Worm (Caenorhabditis elegans) whole organism, L3 larva: ENCODE measurements around the gene Y17G7B.3.

Source experiments
- R02D3.7 ChIP-seq: fragments of 150-350 bp; optimal IDR thresholded peaks from 2 replicates; lab custom pipeline; 2014; ENCODE audit warnings: missing biosample characterization, missing genetic modification characterization
- aly-2 ChIP-seq: fragments of 150-350 bp; optimal IDR thresholded peaks from 2 replicates; lab custom pipeline; 2014; ENCODE audit warnings: missing biosample characterization, missing genetic modification characterization
- ama-1 ChIP-seq: fragments of 150-350 bp; optimal IDR thresholded peaks from 2 replicates; lab custom pipeline; 2018
- ceh-16 ChIP-seq: sonication (generic microtip); optimal IDR thresholded peaks from 2 replicates; lab custom pipeline; 2017; ENCODE audit warnings: missing biosample characterization, missing genetic modification characterization
- ceh-82 ChIP-seq: fragments of 150-350 bp; optimal IDR thresholded peaks from 2 replicates; lab custom pipeline; 2014; ENCODE audit warnings: missing biosample characterization, missing genetic modification characterization
- ceh-9 ChIP-seq: sonication (generic microtip); optimal IDR thresholded peaks from 2 replicates; lab custom pipeline; 2018; ENCODE audit warnings: missing biosample characterization, missing genetic modification characterization
- daf-12 ChIP-seq: fragments of 150-350 bp; optimal IDR thresholded peaks from 2 replicates; lab custom pipeline; 2014; ENCODE audit warnings: missing biosample characterization, missing genetic modification reagents, missing genetic modification characterization
- egl-27 ChIP-seq: sonication (generic microtip); optimal IDR thresholded peaks from 4 replicates; lab custom pipeline; 2017; ENCODE audit warnings: missing biosample characterization, missing genetic modification reagents, missing genetic modification characterization
- egl-5 ChIP-seq: fragments of 150-350 bp; optimal IDR thresholded peaks from 2 replicates; lab custom pipeline; 2017; ENCODE audit warnings: missing biosample characterization, missing genetic modification reagents, missing genetic modification characterization, inconsistent platforms
- elt-1 ChIP-seq: fragments of 150-350 bp; optimal IDR thresholded peaks from 2 replicates; lab custom pipeline; 2014; ENCODE audit warnings: missing biosample characterization, missing genetic modification characterization
- elt-2 ChIP-seq: sonication (generic microtip); optimal IDR thresholded peaks from 2 replicates; lab custom pipeline; 2016; ENCODE audit warnings: missing genetic modification reagents, mild to moderate bottlenecking, missing genetic modification characterization, missing compliant biosample characterization
- elt-3 ChIP-seq, 3 experiments: fragments of 150-350 bp in 1 of 3; sonication (generic microtip) in 2 of 3; optimal IDR thresholded peaks; 2 replicates in 2 of 3; 4 replicates in 1 of 3; lab custom pipeline; 2014 to 2017; ENCODE audit warnings: missing biosample characterization in 3 of 3, missing genetic modification characterization in 3 of 3
- fkh-10 ChIP-seq: sonication (generic microtip); optimal IDR thresholded peaks from 2 replicates; lab custom pipeline; 2017; ENCODE audit warnings: missing biosample characterization, missing genetic modification reagents, missing genetic modification characterization
- fkh-2 ChIP-seq: fragments of 150-350 bp; optimal IDR thresholded peaks from 2 replicates; lab custom pipeline; 2014; ENCODE audit warnings: missing biosample characterization, missing genetic modification reagents, missing genetic modification characterization
- fos-1 ChIP-seq: fragments of 150-350 bp; optimal IDR thresholded peaks from 2 replicates; lab custom pipeline; 2014; ENCODE audit warnings: missing biosample characterization, missing genetic modification characterization
- hmg-11 ChIP-seq: sonication (generic microtip); optimal IDR thresholded peaks from 2 replicates; lab custom pipeline; 2016; ENCODE audit warnings: missing genetic modification characterization, missing compliant biosample characterization
- jun-1 ChIP-seq: fragments of 150-350 bp; optimal IDR thresholded peaks from 2 replicates; lab custom pipeline; 2014; ENCODE audit warnings: missing biosample characterization, missing genetic modification reagents, missing genetic modification characterization
- lin-15B ChIP-seq: fragments of 150-350 bp; optimal IDR thresholded peaks from 2 replicates; lab custom pipeline; 2014; ENCODE audit warnings: missing biosample characterization, missing genetic modification characterization
- lsy-12 ChIP-seq: sonication (generic microtip); optimal IDR thresholded peaks from 2 replicates; lab custom pipeline; 2016; ENCODE audit warnings: mild to moderate bottlenecking, missing genetic modification characterization, missing compliant biosample characterization
- mdl-1 ChIP-seq: fragments of 150-350 bp; optimal IDR thresholded peaks from 2 replicates; lab custom pipeline; 2014; ENCODE audit warnings: missing biosample characterization, missing genetic modification characterization
- mml-1 ChIP-seq: fragments of 150-350 bp; sonication (generic microtip); optimal IDR thresholded peaks from 3 replicates; lab custom pipeline; 2014; ENCODE audit warnings: missing biosample characterization, missing genetic modification characterization
- nfya-1 ChIP-seq: sonication (generic microtip); optimal IDR thresholded peaks from 2 replicates; lab custom pipeline; 2017; ENCODE audit warnings: missing genetic modification characterization, mild to moderate bottlenecking, missing compliant biosample characterization, antibody characterized with exemption, moderate library complexity; ENCODE audit not compliant: insufficient read depth
- nhr-11 ChIP-seq: fragments of 150-350 bp; optimal IDR thresholded peaks from 2 replicates; lab custom pipeline; 2014; ENCODE audit warnings: missing biosample characterization, missing genetic modification characterization
- nhr-12 ChIP-seq: fragments of 150-350 bp; optimal IDR thresholded peaks from 2 replicates; lab custom pipeline; 2014; ENCODE audit warnings: missing biosample characterization, missing genetic modification characterization
- nhr-23 ChIP-seq: fragments of 150-350 bp; optimal IDR thresholded peaks from 2 replicates; lab custom pipeline; 2014; ENCODE audit warnings: missing biosample characterization, missing genetic modification reagents, missing genetic modification characterization
- nhr-237 ChIP-seq: fragments of 150-350 bp; optimal IDR thresholded peaks from 2 replicates; lab custom pipeline; 2014; ENCODE audit warnings: missing biosample characterization, missing genetic modification characterization
- nhr-25 ChIP-seq: sonication (generic microtip); optimal IDR thresholded peaks from 2 replicates; lab custom pipeline; 2017; ENCODE audit warnings: missing biosample characterization, missing genetic modification characterization
- nhr-28 ChIP-seq: fragments of 150-350 bp; optimal IDR thresholded peaks from 2 replicates; lab custom pipeline; 2014; ENCODE audit warnings: missing biosample characterization, missing genetic modification characterization
- nhr-43 ChIP-seq: sonication (generic microtip); optimal IDR thresholded peaks from 2 replicates; lab custom pipeline; 2016; ENCODE audit warnings: mild to moderate bottlenecking, missing genetic modification characterization, missing compliant biosample characterization; ENCODE audit not compliant: poor library complexity, severe bottlenecking
- nhr-67 ChIP-seq: fragments of 150-350 bp; optimal IDR thresholded peaks from 2 replicates; lab custom pipeline; 2014; ENCODE audit warnings: missing biosample characterization, missing genetic modification characterization
- nhr-76 ChIP-seq: fragments of 150-350 bp; sonication (generic microtip); optimal IDR thresholded peaks from 5 replicates; lab custom pipeline; 2014; ENCODE audit warnings: missing biosample characterization, missing genetic modification characterization
- nhr-77 ChIP-seq: fragments of 150-350 bp; optimal IDR thresholded peaks from 2 replicates; lab custom pipeline; 2014; ENCODE audit warnings: missing biosample characterization, missing genetic modification characterization
- pha-4 ChIP-seq: fragments of 150-350 bp; optimal IDR thresholded peaks from 2 replicates; lab custom pipeline; 2014; ENCODE audit warnings: missing biosample characterization, missing genetic modification reagents, missing genetic modification characterization
- pqm-1 ChIP-seq: fragments of 150-350 bp; optimal IDR thresholded peaks from 2 replicates; lab custom pipeline; 2017; ENCODE audit warnings: missing biosample characterization, missing genetic modification characterization, inconsistent platforms
- sea-2 ChIP-seq: fragments of 150-350 bp; sonication (generic microtip); optimal IDR thresholded peaks from 4 replicates; lab custom pipeline; 2014; ENCODE audit warnings: missing biosample characterization, missing genetic modification reagents, missing genetic modification characterization
- skn-1 ChIP-seq: fragments of 150-350 bp; optimal IDR thresholded peaks from 2 replicates; lab custom pipeline; 2014; ENCODE audit warnings: missing biosample characterization, missing genetic modification characterization
- snpc-4 ChIP-seq: fragments of 150-350 bp; optimal IDR thresholded peaks from 2 replicates; lab custom pipeline; 2014; ENCODE audit warnings: missing biosample characterization, missing genetic modification characterization
- tbx-2 ChIP-seq: sonication (generic microtip); optimal IDR thresholded peaks from 2 replicates; lab custom pipeline; 2016; ENCODE audit warnings: mild to moderate bottlenecking, missing genetic modification characterization, missing compliant biosample characterization
- unc-39 ChIP-seq: sonication (generic microtip); optimal IDR thresholded peaks from 4 replicates; lab custom pipeline; 2017; ENCODE audit warnings: missing biosample characterization, missing genetic modification characterization
- unc-62 ChIP-seq: fragments of 150-350 bp; sonication (generic microtip); optimal IDR thresholded peaks from 4 replicates; lab custom pipeline; 2014; ENCODE audit warnings: missing biosample characterization, missing genetic modification reagents, missing genetic modification characterization
- zag-1 ChIP-seq: fragments of 150-350 bp; optimal IDR thresholded peaks from 2 replicates; lab custom pipeline; 2014; ENCODE audit warnings: missing biosample characterization, missing genetic modification characterization
- ztf-11 ChIP-seq: fragments of 150-350 bp; optimal IDR thresholded peaks from 2 replicates; lab custom pipeline; 2014; ENCODE audit warnings: missing biosample characterization, missing genetic modification characterization
- ztf-4 ChIP-seq: fragments of 150-350 bp; optimal IDR thresholded peaks from 2 replicates; lab custom pipeline; 2014; ENCODE audit warnings: missing biosample characterization, missing genetic modification characterization

The Y17G7B.3 gene

ce11 chrII:11992701-11993100, 3.9 kb downstream of the Y17G7B.3 start, which contains the start of gene dhps-1:
Gene dhps-1 (plus strand): TSS chrII:11993001.
- no peak for TF ChIP-seq nhr-77 (tag; lab: Kevin White, UChicago)
- no peak for TF ChIP-seq nhr-25 (tag; lab: Kevin White, UChicago)
- TF ChIP-seq nhr-76, result no peak
- TF ChIP-seq fkh-10, result no peak
- TF ChIP-seq fkh-2 (tag; lab: Kevin White, UChicago), result no peak
- no peak for TF ChIP-seq egl-27 (tag; lab: Kevin White, UChicago)
- no peak for TF ChIP-seq elt-1 (tag; lab: Kevin White, UChicago)
- TF ChIP-seq nhr-43 (tag; lab: Kevin White, UChicago), result no peak
- no peak for TF ChIP-seq skn-1 (tag; lab: Kevin White, UChicago)
- TF ChIP-seq nhr-11 (tag; lab: Kevin White, UChicago), result no peak
- TF ChIP-seq fos-1 (tag; lab: Kevin White, UChicago), result no peak
- TF ChIP-seq ceh-16 (tag; lab: Kevin White, UChicago), result no peak
- no peak for TF ChIP-seq egl-5 (tag; lab: Kevin White, UChicago)
- TF ChIP-seq sea-2, result no peak
- TF ChIP-seq lsy-12, result no peak
- no peak for TF ChIP-seq daf-12

ce11 chrII:11994940-11995339, 6.1 kb downstream of the Y17G7B.3 start:
- TF ChIP-seq pha-4 (tag; lab: Kevin White, UChicago), result no peak
- no peak for TF ChIP-seq nhr-43 (tag; lab: Kevin White, UChicago)
- TF ChIP-seq nhr-11 (tag; lab: Kevin White, UChicago), result no peak
- TF ChIP-seq ztf-11 (tag; lab: Kevin White, UChicago), result no peak
- TF ChIP-seq ztf-4, result no peak
- no peak for TF ChIP-seq elt-3 (tag; optimal IDR thresholded peaks at IDR 0.05; lab: Kevin White, UChicago)
- TF ChIP-seq nhr-25 (tag; lab: Kevin White, UChicago), result no peak
- TF ChIP-seq nhr-237 (tag; lab: Kevin White, UChicago), result no peak
- no peak for TF ChIP-seq egl-5 (tag; lab: Kevin White, UChicago)
- no peak for TF ChIP-seq nhr-67
- TF ChIP-seq nhr-76, result no peak
- no peak for TF ChIP-seq zag-1
- no peak for TF ChIP-seq mml-1 (tag; lab: Kevin White, UChicago)
- TF ChIP-seq nhr-77 (tag; lab: Kevin White, UChicago), result no peak
- TF ChIP-seq aly-2, result no peak
- TF ChIP-seq R02D3.7, result no peak
- no peak for TF ChIP-seq mdl-1
- TF ChIP-seq skn-1 (tag; lab: Kevin White, UChicago), result no peak
- no peak for TF ChIP-seq egl-27 (tag; lab: Kevin White, UChicago)
- TF ChIP-seq ama-1 (lab: Kevin White, UChicago), result no peak

ce11 chrII:11998903-11999302, 10.1 kb downstream of the Y17G7B.3 start, which contains the start of gene Y17G7B.23:
Gene Y17G7B.23 (plus strand): TSS chrII:11999203.
- no peak for TF ChIP-seq elt-2 (tag; lab: Kevin White, UChicago)
- TF ChIP-seq nhr-25 (tag; lab: Kevin White, UChicago), result no peak
- TF ChIP-seq hmg-11 (tag; lab: Kevin White, UChicago), result no peak
- no peak for TF ChIP-seq unc-39 (tag; lab: Kevin White, UChicago)
- TF ChIP-seq daf-12, result no peak
- TF ChIP-seq elt-3 (tag; optimal IDR thresholded peaks at IDR 0.05; lab: Kevin White, UChicago), result no peak
- TF ChIP-seq, all 47 proteins: peak for 0

- TF ChIP-seq lsy-12, result no peak
- TF ChIP-seq skn-1 (tag; lab: Kevin White, UChicago), result no peak
- no peak for TF ChIP-seq nhr-28 (tag; lab: Kevin White, UChicago)
- no peak for TF ChIP-seq unc-39 (tag; lab: Kevin White, UChicago)
- TF ChIP-seq nfya-1 (tag; lab: Kevin White, UChicago), result no peak
- TF ChIP-seq pqm-1 (tag; lab: Kevin White, UChicago), result no peak
- no peak for TF ChIP-seq zag-1
- no peak for TF ChIP-seq nhr-25 (tag; lab: Kevin White, UChicago)
Measured at ce11 chrII:12005981-12006380, 17.2 kb downstream of the Y17G7B.3 start.

- TF ChIP-seq elt-2 (tag; lab: Kevin White, UChicago) (peak; percentile 33), nhr-77 (tag; lab: Kevin White, UChicago) (peak; percentile 15), nhr-237 (tag; lab: Kevin White, UChicago) (no peak), ceh-9 (tag; lab: Kevin White, UChicago) (no peak), mml-1 (tag; lab: Kevin White, UChicago) (no peak), ama-1 (lab: Kevin White, UChicago) (no peak), jun-1 (tag; lab: Kevin White, UChicago) (no peak), egl-5 (tag; lab: Kevin White, UChicago) (no peak), zag-1 (no peak), R02D3.7 (peak; percentile 19), daf-12 (no peak), unc-62 (GFP tag; lab: Kevin White, UChicago) (no peak), snpc-4 (tag; lab: Kevin White, UChicago) (peak; percentile 14), skn-1 (tag; lab: Kevin White, UChicago) (no peak), nhr-12 (tag; lab: Kevin White, UChicago) (no peak), pha-4 (tag; lab: Kevin White, UChicago) (peak; percentile 67), ceh-82 (tag; lab: Kevin White, UChicago) (no peak), nhr-23 (tag; lab: Kevin White, UChicago) (peak; percentile 25), fkh-10 (no peak), tbx-2 (tag; lab: Kevin White, UChicago) (no peak), lin-15B (tag; lab: Kevin White, UChicago) (peak; percentile 81), fos-1 (tag; lab: Kevin White, UChicago) (no peak), egl-27 (tag; lab: Kevin White, UChicago) (no peak)
Measured at ce11 chrII:12006575-12007098, 17.8 kb downstream of the Y17G7B.3 start, which contains the start of gene mcm-2. Gene mcm-2 (minus strand): TSS chrII:12006625.
